Worm (Caenorhabditis elegans) whole organism, L1 larva: Measurements from ENCODE around the gene K07C5.9.

ENCODE experiments used
- C04F5.9 ChIP-seq: sonication (generic microtip); optimal IDR thresholded peaks from 2 replicates; lab custom pipeline; 2016; ENCODE audit warnings: missing genetic modification characterization, missing compliant biosample characterization
- F16B12.6 ChIP-seq: fragments of 150-350 bp; optimal IDR thresholded peaks from 2 replicates; lab custom pipeline; 2014; ENCODE audit warnings: missing biosample characterization, missing genetic modification characterization
- Y116A8C.19 ChIP-seq: sonication (generic microtip); optimal IDR thresholded peaks from 2 replicates; lab custom pipeline; 2016; ENCODE audit warnings: missing compliant biosample characterization, missing genetic modification characterization, borderline replicate concordance
- alr-1 ChIP-seq: fragments of 200-800 bp; sonication (Bioruptor generic); optimal IDR thresholded peaks from 2 replicates; lab custom pipeline; 2018; ENCODE audit warnings: borderline replicate concordance, mild to moderate bottlenecking, missing genetic modification characterization, missing compliant biosample characterization
- aly-2 ChIP-seq: fragments of 150-350 bp; optimal IDR thresholded peaks from 2 replicates; lab custom pipeline; 2014; ENCODE audit warnings: missing biosample characterization, missing genetic modification characterization
- ama-1 ChIP-seq: fragments of 150-350 bp; optimal IDR thresholded peaks from 2 replicates; lab custom pipeline; 2014
- ceh-8 ChIP-seq: fragments of 200-800 bp; sonication (Bioruptor generic); optimal IDR thresholded peaks from 2 replicates; lab custom pipeline; 2018; ENCODE audit warnings: mild to moderate bottlenecking, missing genetic modification characterization, moderate library complexity, missing compliant biosample characterization
- ceh-82 ChIP-seq, 3 experiments: fragments of 150-350 bp in 1 of 3; sonication (generic microtip) in 2 of 3; optimal IDR thresholded peaks; 2 replicates each; lab custom pipeline; 2014 to 2017; ENCODE audit warnings: missing biosample characterization in 3 of 3, missing genetic modification characterization in 3 of 3
- ces-1 ChIP-seq: fragments of 150-350 bp; optimal IDR thresholded peaks from 2 replicates; lab custom pipeline; 2014; ENCODE audit warnings: missing biosample characterization, missing genetic modification reagents, missing genetic modification characterization
- dpl-1 ChIP-seq, 3 experiments: fragments of 150-350 bp in 2 of 3; sonication (generic microtip) in 1 of 3; optimal IDR thresholded peaks; 2 replicates each; lab custom pipeline; 2014 to 2017; ENCODE audit warnings: missing biosample characterization in 3 of 3, missing genetic modification characterization in 3 of 3, missing genetic modification reagents in 3 of 3
- dsc-1 ChIP-seq: sonication (generic microtip); optimal IDR thresholded peaks from 2 replicates; lab custom pipeline; 2016; ENCODE audit warnings: mild to moderate bottlenecking, missing genetic modification characterization, missing compliant biosample characterization
- egl-13 ChIP-seq: sonication (generic microtip); optimal IDR thresholded peaks from 2 replicates; lab custom pipeline; 2016; ENCODE audit warnings: missing genotype, missing genetic modification reagents, missing genetic modification characterization, missing compliant biosample characterization
- ets-5 ChIP-seq: fragments of 200-800 bp; sonication (Bioruptor generic); IDR thresholded peaks from 2 replicates; pipeline ENCODE4 v1.3.6; 2022; ENCODE audit warnings: missing genetic modification characterization, missing compliant biosample characterization
- fkh-10 ChIP-seq: sonication (generic microtip); optimal IDR thresholded peaks from 2 replicates; lab custom pipeline; 2017; ENCODE audit warnings: missing biosample characterization, missing genetic modification reagents, missing genetic modification characterization
- fkh-4 ChIP-seq: sonication (generic microtip); optimal IDR thresholded peaks from 2 replicates; lab custom pipeline; 2016; ENCODE audit warnings: missing compliant biosample characterization, missing genetic modification characterization, borderline replicate concordance
- fos-1 ChIP-seq: fragments of 150-350 bp; optimal IDR thresholded peaks from 2 replicates; lab custom pipeline; 2014; ENCODE audit warnings: missing biosample characterization, missing genetic modification characterization
- grh-1 ChIP-seq: fragments of 200-800 bp; sonication (Bioruptor generic); IDR thresholded peaks from 2 replicates; pipeline ENCODE4 v1.3.6; 2022; ENCODE audit warnings: missing genetic modification reagents, missing genetic modification characterization, missing compliant biosample characterization
- hlh-17 ChIP-seq: fragments of 200-800 bp; sonication (Bioruptor generic); optimal IDR thresholded peaks from 2 replicates; lab custom pipeline; 2018; ENCODE audit warnings: missing genetic modification characterization, mild to moderate bottlenecking, missing compliant biosample characterization, moderate library complexity, borderline replicate concordance
- hpl-2 ChIP-seq: fragments of 150-350 bp; optimal IDR thresholded peaks from 2 replicates; lab custom pipeline; 2014; ENCODE audit warnings: missing biosample characterization, missing genetic modification reagents, missing genetic modification characterization
- isw-1 ChIP-seq: fragments of 200-800 bp; sonication (Bioruptor generic); IDR thresholded peaks from 2 replicates; pipeline ENCODE4 v1.3.6; 2022; ENCODE audit warnings: missing genetic modification characterization, missing compliant biosample characterization
- jun-1 ChIP-seq: fragments of 150-350 bp; optimal IDR thresholded peaks from 2 replicates; lab custom pipeline; 2014; ENCODE audit warnings: missing biosample characterization, missing genetic modification reagents, missing genetic modification characterization
- lin-13 ChIP-seq: fragments of 150-350 bp; optimal IDR thresholded peaks from 2 replicates; lab custom pipeline; 2014; ENCODE audit warnings: missing biosample characterization, missing genetic modification reagents, missing genetic modification characterization
- lin-15B ChIP-seq: fragments of 150-350 bp; sonication (generic microtip); optimal IDR thresholded peaks from 3 replicates; lab custom pipeline; 2014; ENCODE audit warnings: missing biosample characterization, missing genetic modification characterization
- lin-35 ChIP-seq, 2 experiments: fragments of 150-350 bp; optimal IDR thresholded peaks; 2 replicates each; lab custom pipeline; 2014; ENCODE audit warnings: missing biosample characterization in 2 of 2, missing genetic modification characterization in 2 of 2, missing genetic modification reagents in 2 of 2
- lir-3 ChIP-seq: sonication (generic microtip); optimal IDR thresholded peaks from 2 replicates; lab custom pipeline; 2016; ENCODE audit warnings: mild to moderate bottlenecking, missing genetic modification characterization, moderate library complexity, missing compliant biosample characterization; ENCODE audit not compliant: poor library complexity
- lsy-2 ChIP-seq, 2 experiments: fragments of 150-350 bp; optimal IDR thresholded peaks; 2 replicates each; lab custom pipeline; 2014; ENCODE audit warnings: missing biosample characterization in 2 of 2, missing genetic modification characterization in 2 of 2
- mab-9 ChIP-seq: fragments of 200-800 bp; sonication (Bioruptor generic); IDR thresholded peaks from 2 replicates; pipeline ENCODE4 v1.3.6; 2022; ENCODE audit warnings: missing genetic modification reagents, missing genetic modification characterization, missing compliant biosample characterization
- nhr-11 ChIP-seq: fragments of 150-350 bp; optimal IDR thresholded peaks from 2 replicates; lab custom pipeline; 2014; ENCODE audit warnings: missing biosample characterization, missing genetic modification characterization
- nhr-12 ChIP-seq: sonication (generic microtip); optimal IDR thresholded peaks from 2 replicates; lab custom pipeline; 2017; ENCODE audit warnings: missing biosample characterization, missing genetic modification characterization
- nhr-19 ChIP-seq: fragments of 200-800 bp; sonication (Bioruptor generic); conservative IDR thresholded peaks from 2 replicates; pipeline ENCODE4 v1.3.6; 2022; ENCODE audit warnings: missing genetic modification characterization, missing compliant biosample characterization
- nhr-20 ChIP-seq: sonication (generic microtip); optimal IDR thresholded peaks from 2 replicates; lab custom pipeline; 2016; ENCODE audit warnings: mild to moderate bottlenecking, missing genetic modification characterization, missing compliant biosample characterization
- nhr-237 ChIP-seq: fragments of 150-350 bp; optimal IDR thresholded peaks from 2 replicates; lab custom pipeline; 2014; ENCODE audit warnings: missing biosample characterization, missing genetic modification characterization
- nhr-28 ChIP-seq: fragments of 150-350 bp; optimal IDR thresholded peaks from 2 replicates; lab custom pipeline; 2014; ENCODE audit warnings: missing biosample characterization, missing genetic modification characterization
- nhr-71 ChIP-seq: sonication (generic microtip); optimal IDR thresholded peaks from 2 replicates; lab custom pipeline; 2016; ENCODE audit warnings: mild to moderate bottlenecking, missing genetic modification characterization, moderate library complexity, missing compliant biosample characterization
- nhr-77 ChIP-seq: fragments of 150-350 bp; optimal IDR thresholded peaks from 2 replicates; lab custom pipeline; 2014; ENCODE audit warnings: missing biosample characterization, missing genetic modification characterization
- nhr-84 ChIP-seq: sonication (generic microtip); optimal IDR thresholded peaks from 2 replicates; lab custom pipeline; 2017; ENCODE audit warnings: missing biosample characterization, missing genetic modification characterization
- pag-3 ChIP-seq: sonication (generic microtip); optimal IDR thresholded peaks from 2 replicates; lab custom pipeline; 2017; ENCODE audit warnings: missing genetic modification characterization, mild to moderate bottlenecking, missing compliant biosample characterization, antibody characterized with exemption, borderline replicate concordance; ENCODE audit not compliant: insufficient read depth
- pax-3 ChIP-seq: fragments of 200-800 bp; sonication (Bioruptor generic); optimal IDR thresholded peaks from 2 replicates; lab custom pipeline; 2018; ENCODE audit warnings: mild to moderate bottlenecking, missing genetic modification characterization, moderate library complexity, missing compliant biosample characterization
- rnt-1 ChIP-seq: sonication (generic microtip); optimal IDR thresholded peaks from 2 replicates; lab custom pipeline; 2016; ENCODE audit warnings: mild to moderate bottlenecking, missing genetic modification characterization, moderate library complexity, missing compliant biosample characterization
- snpc-4 ChIP-seq: fragments of 150-350 bp; optimal IDR thresholded peaks from 2 replicates; lab custom pipeline; 2014; ENCODE audit warnings: missing biosample characterization, missing genetic modification characterization
- snu-23 ChIP-seq: sonication (generic microtip); optimal IDR thresholded peaks from 2 replicates; lab custom pipeline; 2016; ENCODE audit warnings: missing genetic modification characterization, missing compliant biosample characterization
- sox-4 ChIP-seq: sonication (generic microtip); optimal IDR thresholded peaks from 2 replicates; lab custom pipeline; 2016; ENCODE audit warnings: missing genetic modification characterization, missing compliant biosample characterization
- sptf-1 ChIP-seq: fragments of 150-350 bp; optimal IDR thresholded peaks from 2 replicates; lab custom pipeline; 2014; ENCODE audit warnings: missing biosample characterization, missing genetic modification characterization
- swsn-7 ChIP-seq: sonication (generic microtip); optimal IDR thresholded peaks from 2 replicates; lab custom pipeline; 2016; ENCODE audit warnings: missing genetic modification characterization, missing compliant biosample characterization
- unc-130 ChIP-seq: fragments of 150-350 bp; optimal IDR thresholded peaks from 2 replicates; lab custom pipeline; 2017; ENCODE audit warnings: missing biosample characterization, missing genetic modification characterization, inconsistent platforms
- unc-30 ChIP-seq: sonication (generic microtip); optimal IDR thresholded peaks from 2 replicates; lab custom pipeline; 2017; ENCODE audit warnings: missing biosample characterization, missing genetic modification characterization
- unc-62 ChIP-seq: fragments of 150-350 bp; optimal IDR thresholded peaks from 2 replicates; lab custom pipeline; 2014; ENCODE audit warnings: missing biosample characterization, missing genetic modification reagents, missing genetic modification characterization
- unc-98 ChIP-seq: fragments of 200-800 bp; sonication (Bioruptor generic); IDR thresholded peaks from 2 replicates; pipeline ENCODE4 v1.3.6; 2022; ENCODE audit warnings: missing genetic modification characterization, missing compliant biosample characterization
- xbp-1 ChIP-seq: sonication (generic microtip); optimal IDR thresholded peaks from 2 replicates; lab custom pipeline; 2016; ENCODE audit warnings: missing genetic modification characterization, missing compliant biosample characterization
- zag-1 ChIP-seq: fragments of 150-350 bp; optimal IDR thresholded peaks from 2 replicates; lab custom pipeline; 2014; ENCODE audit warnings: missing biosample characterization, missing genetic modification characterization
- zip-4 ChIP-seq: fragments of 200-800 bp; sonication (Bioruptor generic); optimal IDR thresholded peaks from 2 replicates; lab custom pipeline; 2018; ENCODE audit warnings: mild to moderate bottlenecking, missing genetic modification characterization, moderate library complexity, missing compliant biosample characterization
- ztf-11 ChIP-seq, 2 experiments: sonication (generic microtip); optimal IDR thresholded peaks; 2 replicates each; lab custom pipeline; 2016 to 2017; ENCODE audit warnings: missing genetic modification characterization in 2 of 2, missing biosample characterization in 1 of 2, missing compliant biosample characterization in 1 of 2

Gene K07C5.9

ce11 chrV:10352928-10353427, 3.0 kb upstream of the K07C5.9 start, which contains the start of gene nol-56:
Gene nol-56, minus strand, starts transcription at chrV:10352978.
- TF ChIP-seq C04F5.9 (tag; lab: Kevin White, UChicago) (peak; percentile 74), lsy-2 (tag; optimal IDR thresholded peaks at IDR 0.05; lab: Kevin White, UChicago) (peak; percentile 87 to 93), lin-35 (GFP tag; optimal IDR thresholded peaks at IDR 0.05; lab: Kevin White, UChicago) (peak; percentile 88 to 91), fkh-4 (tag; lab: Kevin White, UChicago) (peak; percentile 43), isw-1 (GFP tag; lab: Robert Waterston, UW) (peak; percentile 82), hpl-2 (GFP tag; lab: Kevin White, UChicago) (peak; percentile 0), nhr-237 (tag; lab: Kevin White, UChicago) (peak; percentile 28), fkh-10 (GFP tag; lab: Kevin White, UChicago) (no peak), Y116A8C.19 (tag; lab: Kevin White, UChicago) (peak; percentile 2), fos-1 (peak; percentile 44), unc-62 (no peak), sox-4 (tag; lab: Kevin White, UChicago) (peak; percentile 85), swsn-7 (tag; lab: Kevin White, UChicago) (peak; percentile 92), sptf-1 (tag; lab: Kevin White, UChicago) (no peak), zag-1 (no peak), pag-3 (tag; lab: Kevin White, UChicago) (no peak), pax-3 (peak; percentile 49), ces-1 (GFP tag; lab: Kevin White, UChicago) (no peak), F16B12.6 (tag; lab: Kevin White, UChicago) (peak; percentile 47), lin-15B (tag; lab: Kevin White, UChicago) (peak; percentile 81), unc-30 (no peak), ceh-82 (tag; optimal IDR thresholded peaks at IDR 0.05; lab: Kevin White, UChicago) (peak; percentile 72 to 82 (median 73)), nhr-28 (tag; lab: Kevin White, UChicago) (no peak), nhr-84 (tag; lab: Kevin White, UChicago) (no peak), ama-1 (lab: Kevin White, UChicago) (no peak), aly-2 (tag; lab: Kevin White, UChicago) (peak; percentile 45), hlh-17 (no peak), zip-4 (GFP tag; lab: Kevin White, UChicago) (peak; percentile 47), ceh-8 (GFP tag; lab: Kevin White, UChicago) (peak; percentile 54), snu-23 (GFP tag; lab: Kevin White, UChicago) (peak; percentile 92), lin-13 (peak; percentile 81), nhr-12 (tag; lab: Kevin White, UChicago) (no peak), dpl-1 (GFP tag; optimal IDR thresholded peaks at IDR 0.05; lab: Kevin White, UChicago) (peak; percentile 81 to 86 (median 85)), dsc-1 (tag; lab: Kevin White, UChicago) (peak; percentile 88), lir-3 (tag; lab: Kevin White, UChicago) (peak; percentile 88), ztf-11 (tag; optimal IDR thresholded peaks at IDR 0.05; lab: Kevin White, UChicago) (peak in 1 of 2 experiments; percentile 86), alr-1 (tag; lab: Kevin White, UChicago) (no peak), nhr-11 (tag; lab: Kevin White, UChicago) (no peak), nhr-19 (GFP tag; lab: Robert Waterston, UW) (peak; percentile 84), nhr-20 (tag; lab: Kevin White, UChicago) (peak; percentile 91), xbp-1 (peak; percentile 92), unc-130 (tag; lab: Kevin White, UChicago) (peak; percentile 85), snpc-4 (tag; lab: Kevin White, UChicago) (peak; percentile 69), rnt-1 (tag; lab: Kevin White, UChicago) (peak; percentile 95), unc-98 (GFP tag; lab: Robert Waterston, UW) (no peak), jun-1 (tag; lab: Kevin White, UChicago) (peak; percentile 51), nhr-77 (peak; percentile 37), egl-13 (tag; lab: Kevin White, UChicago) (peak; percentile 83), grh-1 (GFP tag; lab: Robert Waterston, UW) (peak; percentile 70), mab-9 (peak; percentile 62), ets-5 (no peak), nhr-71 (peak; percentile 93)
